Worm (Caenorhabditis elegans) whole organism, L2 larva: ENCODE results near the gene elpc-3.

Experiments
- ZK546.5 ChIP-seq: sonication (generic microtip); optimal IDR thresholded peaks from 2 replicates; lab custom pipeline; 2017; ENCODE audit warnings: missing biosample characterization, missing genetic modification characterization
- ceh-16 ChIP-seq: fragments of 150-350 bp; optimal IDR thresholded peaks from 2 replicates; lab custom pipeline; 2014; ENCODE audit warnings: missing biosample characterization, missing genetic modification characterization
- lin-13 ChIP-seq: fragments of 150-350 bp; optimal IDR thresholded peaks from 2 replicates; lab custom pipeline; 2014; ENCODE audit warnings: missing biosample characterization, missing genetic modification reagents, missing genetic modification characterization
- nhr-12 ChIP-seq: fragments of 150-350 bp; optimal IDR thresholded peaks from 2 replicates; lab custom pipeline; 2014; ENCODE audit warnings: missing biosample characterization, missing genetic modification characterization
- nhr-237 ChIP-seq: fragments of 150-350 bp; optimal IDR thresholded peaks from 2 replicates; lab custom pipeline; 2014; ENCODE audit warnings: missing biosample characterization, missing genetic modification characterization
- skn-1 ChIP-seq: sonication (generic microtip); optimal IDR thresholded peaks from 2 replicates; lab custom pipeline; 2017; ENCODE audit warnings: missing biosample characterization, missing genetic modification characterization
- snpc-4 ChIP-seq: fragments of 150-350 bp; optimal IDR thresholded peaks from 2 replicates; lab custom pipeline; 2014; ENCODE audit warnings: missing biosample characterization, missing genetic modification characterization
- unc-39 ChIP-seq: fragments of 150-350 bp; optimal IDR thresholded peaks from 2 replicates; lab custom pipeline; 2014; ENCODE audit warnings: missing biosample characterization, missing genetic modification characterization
- unc-55 ChIP-seq: fragments of 150-350 bp; sonication (generic microtip); optimal IDR thresholded peaks from 3 replicates; lab custom pipeline; 2014; ENCODE audit warnings: missing biosample characterization, missing genetic modification reagents, missing genetic modification characterization
- ztf-11 ChIP-seq: sonication (generic microtip); optimal IDR thresholded peaks from 2 replicates; lab custom pipeline; 2017; ENCODE audit warnings: missing biosample characterization, missing genetic modification characterization
- ztf-4 ChIP-seq: fragments of 150-350 bp; optimal IDR thresholded peaks from 2 replicates; lab custom pipeline; 2014; ENCODE audit warnings: missing biosample characterization, missing genetic modification characterization

DNA sequence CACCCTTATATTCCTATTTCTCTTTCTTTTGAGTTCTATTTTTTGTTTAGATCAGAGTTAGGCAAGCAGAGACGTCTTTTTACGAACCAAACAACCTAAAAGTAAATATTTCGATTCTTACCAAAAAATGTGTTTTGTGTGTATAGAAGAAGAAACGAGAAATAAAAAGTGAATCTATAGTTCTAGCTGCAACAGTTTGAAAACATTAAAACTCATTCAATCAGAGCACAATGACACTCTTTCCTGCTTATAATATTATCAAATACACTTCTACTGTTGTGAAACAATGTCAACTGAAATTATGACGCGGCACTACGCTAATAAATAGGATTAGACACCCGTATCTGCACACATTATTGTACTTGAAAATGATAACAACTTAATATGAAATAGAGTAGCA lies 14.6 kb upstream of the elpc-3 start, which contains the start of gene ZK836.3:
- no peak for TF ChIP-seq snpc-4
- no peak for TF ChIP-seq unc-39
- no peak for TF ChIP-seq nhr-237
- no peak for TF ChIP-seq ceh-16
- no peak for TF ChIP-seq skn-1 (tag; lab: Kevin White, UChicago)
- no peak for TF ChIP-seq ztf-11 (tag; lab: Kevin White, UChicago)
- no peak for TF ChIP-seq nhr-12 (tag; lab: Kevin White, UChicago)
- TF ChIP-seq ztf-4 (tag; lab: Kevin White, UChicago) = no peak
- no peak for TF ChIP-seq lin-13 (GFP tag; lab: Kevin White, UChicago)
- TF ChIP-seq ZK546.5 (tag; lab: Kevin White, UChicago) = no peak
- no peak for TF ChIP-seq unc-55 (GFP tag; lab: Kevin White, UChicago)
